Worm (Caenorhabditis elegans): ENCODE data around the gene W04G3.12.

Gene W04G3.12

DNA sequence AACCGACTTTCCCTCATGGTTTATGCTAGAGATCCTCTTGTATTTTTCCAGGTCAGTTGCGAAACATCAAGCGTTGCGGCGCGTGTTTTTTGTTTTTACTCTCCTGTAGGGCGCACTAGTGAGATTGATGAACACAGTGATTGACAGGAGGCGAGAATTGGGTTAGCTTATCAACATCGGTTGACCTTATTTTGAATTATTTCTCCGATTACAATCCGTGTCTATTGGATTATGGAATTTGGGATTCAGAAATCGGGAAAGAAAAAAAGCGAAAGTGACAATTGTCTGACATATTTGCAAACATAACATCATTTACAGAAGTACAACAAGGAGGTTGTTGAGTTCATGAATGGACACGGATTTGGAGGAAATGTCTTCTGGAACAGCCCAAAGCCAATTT is 15.7 kb downstream of the W04G3.12 start:
- TF ChIP-seq elt-3 (tag; optimal IDR thresholded peaks at IDR 0.05), result peak in 1 of 6 experiments; percentile 21
- no peak for TF ChIP-seq unc-30 (tag; optimal IDR thresholded peaks at IDR 0.05)
- no peak for TF ChIP-seq mab-9 (GFP tag; IDR thresholded peaks at IDR 0.05)
- no peak for TF ChIP-seq nhr-76 (tag; optimal IDR thresholded peaks at IDR 0.05)
- peak; percentile 93 for TF ChIP-seq blmp-1 (tag; optimal IDR thresholded peaks at IDR 0.05)
- TF ChIP-seq ceh-63 (GFP tag; optimal IDR thresholded peaks at IDR 0.05), result no peak

DNA sequence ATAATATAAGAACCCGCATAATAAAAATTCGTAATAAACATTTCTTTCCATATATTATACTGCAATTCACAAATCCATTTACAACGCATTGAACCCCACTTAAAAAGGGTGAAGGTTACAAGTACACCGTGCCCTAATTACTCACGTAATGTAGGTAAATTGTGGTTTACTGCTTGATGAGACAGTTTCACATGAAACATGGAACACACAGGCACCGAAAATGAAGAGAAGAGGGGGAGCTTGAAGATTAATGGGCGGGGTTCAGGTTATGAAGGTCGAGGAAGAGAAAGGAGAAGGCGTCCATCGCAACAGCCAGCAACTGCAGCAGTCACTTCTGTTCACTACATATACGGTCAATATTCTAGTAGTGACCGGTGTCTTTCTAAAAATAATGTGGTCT is 16.9 kb downstream of the W04G3.12 start, which contains the start of gene lpr-6:
lpr-6 (plus strand) TSS at position 251 of the 400 bp plus-strand sequence.
- TF ChIP-seq blmp-1 (tag; optimal IDR thresholded peaks at IDR 0.05) (peak; percentile 57), fkh-4 (tag; optimal IDR thresholded peaks at IDR 0.05; ENCODE audit: borderline replicate concordance) (no peak)

ce11 chrX:11057028-11057427 is 19.6 kb downstream of the W04G3.12 start, which contains the start of gene lpr-3:
lpr-3 (plus strand) TSS chrX:11057401.
- TF ChIP-seq ztf-4 (tag; optimal IDR thresholded peaks at IDR 0.05) (peak; percentile 19), efl-1 (optimal IDR thresholded peaks at IDR 0.05) (no peak), efl-1 (GFP tag; optimal IDR thresholded peaks at IDR 0.05 in 1 of 2) (no peak), elt-3 (tag; optimal IDR thresholded peaks at IDR 0.05) (peak in 1 of 6 experiments; percentile 56), unc-62 (GFP tag; optimal IDR thresholded peaks at IDR 0.05) (no peak), lin-14 (GFP tag; optimal IDR thresholded peaks at IDR 0.05) (peak; percentile 1), vab-15 (tag; optimal IDR thresholded peaks at IDR 0.05) (no peak), blmp-1 (tag; optimal IDR thresholded peaks at IDR 0.05) (peak; percentile 100), ces-1 (GFP tag; optimal IDR thresholded peaks at IDR 0.05) (no peak), Y116A8C.19 (tag; optimal IDR thresholded peaks at IDR 0.05; ENCODE audit: borderline replicate concordance) (no peak), sox-4 (tag; optimal IDR thresholded peaks at IDR 0.05) (no peak), efl-3 (GFP tag; optimal IDR thresholded peaks at IDR 0.05) (no peak), fos-1 (tag; optimal IDR thresholded peaks at IDR 0.05) (no peak), pax-3 (tag; optimal IDR thresholded peaks at IDR 0.05) (no peak), mep-1 (tag; optimal IDR thresholded peaks at IDR 0.05) (peak; percentile 32), ztf-11 (tag; optimal IDR thresholded peaks at IDR 0.05) (no peak), nhr-85 (tag) (peak; percentile 17), ceh-63 (GFP tag; optimal IDR thresholded peaks at IDR 0.05) (no peak), nhr-77 (tag; optimal IDR thresholded peaks at IDR 0.05) (no peak)

ce11 chrX:11053615-11054014 is 23.0 kb downstream of the W04G3.12 start, which contains the start of gene C09F12.2:
C09F12.2 (plus strand) TSS chrX:11053915.
- TF ChIP-seq hlh-4 (tag; optimal IDR thresholded peaks at IDR 0.05) (no peak), nhr-19 (GFP tag; conservative IDR thresholded peaks at IDR 0.05) (no peak), skn-1 (tag; optimal IDR thresholded peaks at IDR 0.05) (no peak)

ce11 chrX:11050335-11050734 is 26.3 kb downstream of the W04G3.12 start:
- TF ChIP-seq blmp-1 (tag; optimal IDR thresholded peaks at IDR 0.05), result no peak
- peak; percentile 53 for TF ChIP-seq ceh-8 (GFP tag; optimal IDR thresholded peaks at IDR 0.05)

ce11 chrX:11047183-11047582 is 29.4 kb downstream of the W04G3.12 start, which contains the start of gene clc-1:
clc-1 (plus strand) TSS chrX:11047446.
- no peak for TF ChIP-seq ceh-90 (tag; optimal IDR thresholded peaks at IDR 0.05)
- no peak for TF ChIP-seq sup-37 (GFP tag; optimal IDR thresholded peaks at IDR 0.05)
- no peak for TF ChIP-seq lsy-2 (tag; optimal IDR thresholded peaks at IDR 0.05)
- no peak for TF ChIP-seq fkh-10 (GFP tag; optimal IDR thresholded peaks at IDR 0.05)
- no peak for TF ChIP-seq nhr-237 (tag; optimal IDR thresholded peaks at IDR 0.05)
- no peak for TF ChIP-seq sox-4 (tag; optimal IDR thresholded peaks at IDR 0.05)
- TF ChIP-seq elt-2 (tag; optimal IDR thresholded peaks at IDR 0.05), result peak; percentile 96
- peak; percentile 34 for TF ChIP-seq jun-1 (tag; optimal IDR thresholded peaks at IDR 0.05)
- TF ChIP-seq efl-1 (optimal IDR thresholded peaks at IDR 0.05), result no peak
- peak in 1 of 2 experiments; percentile 79 for TF ChIP-seq efl-1 (GFP tag; optimal IDR thresholded peaks at IDR 0.05 in 1 of 2)
- no peak for TF ChIP-seq C34B4.2 (tag; optimal IDR thresholded peaks at IDR 0.05)
- peak; percentile 1 for TF ChIP-seq nhr-71 (tag; optimal IDR thresholded peaks at IDR 0.05)
- peak; percentile 32 for TF ChIP-seq tlp-1 (tag; optimal IDR thresholded peaks at IDR 0.05)
- no peak for TF ChIP-seq hlh-17 (GFP tag; optimal IDR thresholded peaks at IDR 0.05; ENCODE audit: borderline replicate concordance)
- no peak for TF ChIP-seq hpl-2 (GFP tag; optimal IDR thresholded peaks at IDR 0.05)
- no peak for TF ChIP-seq rnt-1 (tag; optimal IDR thresholded peaks at IDR 0.05)
- no peak for TF ChIP-seq ets-5 (GFP tag; IDR thresholded peaks at IDR 0.05)
- TF ChIP-seq efl-3 (GFP tag; optimal IDR thresholded peaks at IDR 0.05), result no peak
- TF ChIP-seq fos-1 (tag; optimal IDR thresholded peaks at IDR 0.05), result no peak
- TF ChIP-seq xbp-1 (tag; optimal IDR thresholded peaks at IDR 0.05), result no peak

All from whole organism, L1 larva.